Fruit fly (Drosophila melanogaster): ENCODE results near the gene crim.

crim gene

dm6 chr3L:11689832-11690602, 21.2 kb downstream of the crim start:
- no peak for TF ChIP-seq CG14655 (GFP tag; optimal IDR thresholded peaks at IDR 0.05)
- no peak for TF ChIP-seq CG8301 (tag; optimal IDR thresholded peaks at IDR 0.05)
- no peak for TF ChIP-seq EcR (GFP tag; optimal IDR thresholded peaks at IDR 0.05)
- no peak for TF ChIP-seq CG10348 (GFP tag; IDR thresholded peaks at IDR 0.05)
- TF ChIP-seq gl (tag; optimal IDR thresholded peaks at IDR 0.05), result no peak
- TF ChIP-seq CG34367 (tag; optimal IDR thresholded peaks at IDR 0.05), result no peak
- TF ChIP-seq Snoo (tag; optimal IDR thresholded peaks at IDR 0.05), result no peak
- no peak for TF ChIP-seq rn (GFP tag; IDR thresholded peaks at IDR 0.05)
- no peak for TF ChIP-seq CG15710 (tag; optimal IDR thresholded peaks at IDR 0.05)

dm6 chr3L:11685876-11686275, 25.3 kb downstream of the crim start:
- TF ChIP-seq CG13204 (GFP tag; optimal IDR thresholded peaks at IDR 0.05) (no peak), CG8301 (tag; optimal IDR thresholded peaks at IDR 0.05) (no peak), CG32121 (GFP tag; IDR thresholded peaks at IDR 0.05) (no peak), CG8159 (tag; optimal IDR thresholded peaks at IDR 0.05) (no peak), CG17806 (tag; optimal IDR thresholded peaks at IDR 0.05) (no peak), CG12605 (GFP tag; IDR thresholded peaks at IDR 0.05) (no peak), CG14655 (GFP tag; optimal IDR thresholded peaks at IDR 0.05) (no peak), CG10348 (GFP tag; IDR thresholded peaks at IDR 0.05) (no peak), rn (GFP tag; IDR thresholded peaks at IDR 0.05) (no peak), Pif1B (GFP tag; optimal IDR thresholded peaks at IDR 0.05) (no peak), Ets98B (GFP tag; IDR thresholded peaks at IDR 0.05) (no peak), CG4496 (GFP tag; IDR thresholded peaks at IDR 0.05) (no peak), fd96Ca (GFP tag; IDR thresholded peaks at IDR 0.05) (no peak)

DNA sequence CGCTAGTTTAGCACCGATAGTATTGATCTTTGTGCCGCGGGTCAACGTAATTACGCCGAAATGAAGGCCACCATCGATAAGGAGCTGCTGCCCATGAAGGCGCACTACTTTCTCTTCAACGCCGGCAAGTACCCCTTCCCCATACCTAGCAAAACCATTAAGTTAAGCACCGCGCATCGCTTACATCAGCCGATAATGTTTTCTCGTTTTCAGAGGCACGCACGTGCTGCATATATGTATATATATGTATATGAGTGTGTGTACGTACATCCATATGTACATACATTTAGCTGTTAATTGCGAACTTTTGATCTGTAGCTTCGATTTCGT, 26.7 kb downstream of the crim start:
- TF ChIP-seq CG32121 (GFP tag; IDR thresholded peaks at IDR 0.05) (no peak), CG9948 (tag; optimal IDR thresholded peaks at IDR 0.05) (no peak)

- TF ChIP-seq Ets98B (GFP tag; IDR thresholded peaks at IDR 0.05), result peak; percentile 82
- no peak for TF ChIP-seq CG9948 (tag; optimal IDR thresholded peaks at IDR 0.05)
- TF ChIP-seq D1 (tag; optimal IDR thresholded peaks at IDR 0.05), result peak; percentile 16
- peak; percentile 16 for TF ChIP-seq EcR (GFP tag; optimal IDR thresholded peaks at IDR 0.05)
- peak; percentile 30 for TF ChIP-seq CG17806 (tag; optimal IDR thresholded peaks at IDR 0.05)
- peak; percentile 74 for TF ChIP-seq CG12605 (GFP tag; IDR thresholded peaks at IDR 0.05)
- TF ChIP-seq Pif1B (GFP tag; optimal IDR thresholded peaks at IDR 0.05), result peak; percentile 60
- peak; percentile 57 for TF ChIP-seq CG34367 (tag; optimal IDR thresholded peaks at IDR 0.05)
- TF ChIP-seq CG4496 (GFP tag; IDR thresholded peaks at IDR 0.05), result peak; percentile 81
- TF ChIP-seq CG32121 (GFP tag; IDR thresholded peaks at IDR 0.05), result peak; percentile 81
- peak; percentile 82 for TF ChIP-seq Pif1A (GFP tag; optimal IDR thresholded peaks at IDR 0.05)
- no peak for TF ChIP-seq CG13204 (GFP tag; optimal IDR thresholded peaks at IDR 0.05)
- TF ChIP-seq CG14655 (GFP tag; optimal IDR thresholded peaks at IDR 0.05), result no peak
- peak; percentile 51 for TF ChIP-seq Snoo (tag; optimal IDR thresholded peaks at IDR 0.05)
- TF ChIP-seq CG15710 (tag; optimal IDR thresholded peaks at IDR 0.05), result peak; percentile 56
These were observed 27.2 kb downstream of the crim start, which contains the start of gene Sugb for dm6 chr3L:11683819-11684521. Gene Sugb (plus strand): TSS chr3L:11683980.

DNA sequence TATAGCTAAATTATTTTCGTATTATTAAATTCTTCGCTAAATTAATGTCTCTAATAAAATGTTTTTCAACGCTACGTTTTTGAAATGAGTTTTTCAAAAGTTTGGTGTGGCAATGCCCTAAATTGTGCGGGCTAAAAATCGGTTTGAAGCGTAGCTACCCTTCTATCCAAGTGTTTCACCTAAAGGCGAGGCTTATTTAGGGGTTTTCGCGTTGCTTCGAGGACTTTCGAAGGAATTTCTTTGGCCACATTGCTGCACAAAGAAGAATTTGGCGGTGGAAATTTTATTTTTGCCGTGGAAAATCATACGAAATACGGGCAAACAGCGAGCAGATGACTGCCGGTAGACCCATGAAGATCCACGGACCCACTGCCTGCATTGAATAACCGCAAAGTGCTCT, 29.4 kb downstream of the crim start, which contains the start of gene TfIIEalpha:
TfIIEalpha (plus strand) TSS at position 245 of the 400 bp plus-strand sequence.
- no peak for TF ChIP-seq CG10348 (GFP tag; IDR thresholded peaks at IDR 0.05)
- TF ChIP-seq CG8301 (tag; optimal IDR thresholded peaks at IDR 0.05), result no peak
- TF ChIP-seq Ets98B (GFP tag; IDR thresholded peaks at IDR 0.05), result no peak
- no peak for TF ChIP-seq CG9948 (tag; optimal IDR thresholded peaks at IDR 0.05)
- peak; percentile 21 for TF ChIP-seq D1 (tag; optimal IDR thresholded peaks at IDR 0.05)

DNA sequence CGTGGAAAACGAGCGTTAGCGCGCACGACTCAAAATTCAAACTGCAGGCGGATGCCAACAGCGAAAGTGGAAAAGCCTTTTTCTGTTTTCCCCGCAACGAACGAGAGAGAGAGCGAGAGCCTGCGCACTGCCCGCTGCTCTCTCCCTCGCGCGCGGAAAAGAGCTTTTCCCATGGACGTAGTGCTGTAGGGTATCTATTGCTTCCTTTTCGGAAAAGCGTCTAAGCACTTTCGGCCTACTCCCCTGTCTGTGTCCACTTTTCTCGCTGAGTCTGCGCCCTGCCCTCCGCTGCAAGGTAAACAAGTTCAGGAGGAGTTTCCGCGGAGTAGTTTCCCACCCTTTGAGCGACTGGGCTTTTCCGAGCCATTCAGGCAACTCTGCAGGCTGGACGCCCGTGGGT, 30.9 kb downstream of the crim start, which contains the start of gene CG32085:
CG32085 (minus strand) TSS at position 47 of the 400 bp plus-strand sequence.
- TF ChIP-seq CG15710 (tag; optimal IDR thresholded peaks at IDR 0.05), result no peak
- TF ChIP-seq fd96Ca (GFP tag; IDR thresholded peaks at IDR 0.05), result peak; percentile 74; the same call in 2 of the 3 replicates
- TF ChIP-seq EcR (GFP tag; optimal IDR thresholded peaks at IDR 0.05), result no peak
- peak; percentile 79 for TF ChIP-seq Ets98B (GFP tag; IDR thresholded peaks at IDR 0.05)
- no peak for TF ChIP-seq Snoo (tag; optimal IDR thresholded peaks at IDR 0.05)
- no peak for TF ChIP-seq D1 (tag; optimal IDR thresholded peaks at IDR 0.05)
- peak; percentile 1 for TF ChIP-seq CG8301 (tag; optimal IDR thresholded peaks at IDR 0.05)
- no peak for TF ChIP-seq CG8159 (tag; optimal IDR thresholded peaks at IDR 0.05)
- TF ChIP-seq rn (GFP tag; IDR thresholded peaks at IDR 0.05), result peak; percentile 42; the same call in 1 of the 2 replicates
- no peak for TF ChIP-seq Pif1B (GFP tag; optimal IDR thresholded peaks at IDR 0.05)
- peak; percentile 38 for TF ChIP-seq CG14655 (GFP tag; optimal IDR thresholded peaks at IDR 0.05)
- TF ChIP-seq Pif1A (GFP tag; optimal IDR thresholded peaks at IDR 0.05), result peak; percentile 44
- TF ChIP-seq CG4496 (GFP tag; IDR thresholded peaks at IDR 0.05), result peak; percentile 76
- TF ChIP-seq CG12605 (GFP tag; IDR thresholded peaks at IDR 0.05), result no peak
- no peak for TF ChIP-seq gl (tag; optimal IDR thresholded peaks at IDR 0.05)
- TF ChIP-seq CG13204 (GFP tag; optimal IDR thresholded peaks at IDR 0.05), result no peak
- TF ChIP-seq CG32121 (GFP tag; IDR thresholded peaks at IDR 0.05), result peak; percentile 72
- no peak for TF ChIP-seq CG17806 (tag; optimal IDR thresholded peaks at IDR 0.05)
- TF ChIP-seq CG10348 (GFP tag; IDR thresholded peaks at IDR 0.05), result no peak
- no peak for TF ChIP-seq CG9948 (tag; optimal IDR thresholded peaks at IDR 0.05)
- TF ChIP-seq CG34367 (tag; optimal IDR thresholded peaks at IDR 0.05), result no peak

All from whole organism, pupa.